Worm (Caenorhabditis elegans): ENCODE measurements around the gene cra-1.

Gene cra-1

ce11 chrIII:6819322-6819901, 49.8 kb downstream of the cra-1 start, which contains the start of gene F28F5.6:
Gene F28F5.6, minus strand, starts transcription at chrIII:6819372.
- TF ChIP-seq nhr-80 (tag; optimal IDR thresholded peaks at IDR 0.05) (peak; percentile 43), tlf-1 (GFP tag; optimal IDR thresholded peaks at IDR 0.05) (no peak), F49E8.2 (tag; optimal IDR thresholded peaks at IDR 0.05; ENCODE audit: insufficient read depth) (no peak)

DNA sequence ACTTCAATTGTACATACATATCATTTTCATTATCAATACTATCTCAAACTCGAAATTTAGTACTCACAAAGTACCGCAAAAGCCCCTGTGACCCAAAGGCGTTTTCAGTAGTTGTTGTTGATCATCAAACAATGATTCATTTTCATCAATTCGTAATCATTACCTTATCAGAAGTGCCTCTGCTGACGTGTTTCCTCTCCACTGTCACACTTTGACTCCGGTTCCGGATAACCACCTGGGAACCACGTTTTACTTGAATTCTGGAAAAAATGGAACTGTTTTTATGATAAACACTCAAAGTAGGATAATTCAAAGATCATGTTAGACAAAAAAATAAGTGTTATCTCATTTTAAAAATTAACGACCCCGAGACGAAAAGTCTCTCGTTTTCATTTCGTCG, 51.2 kb downstream of the cra-1 start:
- no peak for TF ChIP-seq B0035.1 (tag; optimal IDR thresholded peaks at IDR 0.05)
- TF ChIP-seq nhr-80 (tag; optimal IDR thresholded peaks at IDR 0.05), result peak; percentile 25
- TF ChIP-seq egl-44 (GFP tag; IDR thresholded peaks at IDR 0.05), result 0 out of 2 replicates have a peak, but pooled peaks have one; percentile 17
- TF ChIP-seq mel-28 (tag; optimal IDR thresholded peaks at IDR 0.05; ENCODE audit: borderline replicate concordance), result no peak
- TF ChIP-seq bed-2 (GFP tag; IDR thresholded peaks at IDR 0.05), result no peak

ce11 chrIII:6816930-6817329, 52.3 kb downstream of the cra-1 start, which contains the start of gene F28F5.4:
Gene F28F5.4, minus strand, starts transcription at chrIII:6817033.
- TF ChIP-seq madf-3 (GFP tag; IDR thresholded peaks at IDR 0.05) (no peak), F39B2.1 (GFP tag; IDR thresholded peaks at IDR 0.05) (no peak), attf-5 (GFP tag; optimal IDR thresholded peaks at IDR 0.05) (no peak), K12H6.12 (tag; optimal IDR thresholded peaks at IDR 0.05) (no peak), cebp-1 (GFP tag; IDR thresholded peaks at IDR 0.05) (0 out of 2 replicates have a peak, but pooled peaks have one; percentile 20), cebp-1 (tag; optimal IDR thresholded peaks at IDR 0.05) (peak; percentile 85)
